Worm (Caenorhabditis elegans): ENCODE measurements around the gene T12D8.5.

- TF ChIP-seq ama-1 (optimal IDR thresholded peaks at IDR 0.05) (no peak), flt-1 (GFP tag; IDR thresholded peaks at IDR 0.05) (no peak)
Observed at ce11 chrIII:13581727-13582126, 44.9 kb downstream of the T12D8.5 start.

Data from whole organism, early embryonic.